Worm (Caenorhabditis elegans): ENCODE data around the gene R05A10.1.

The R05A10.1 gene

ce11 chrIV:14172181-14172580 is 10.0 kb upstream of the R05A10.1 start, which contains the start of gene R05A10.4:
Gene R05A10.4 (plus strand): TSS chrIV:14172481.
- TF ChIP-seq lin-32 (GFP tag; optimal IDR thresholded peaks at IDR 0.05) (no peak), nhr-2 (tag; optimal IDR thresholded peaks at IDR 0.05) (no peak), elt-1 (tag; optimal IDR thresholded peaks at IDR 0.05; ENCODE audit: borderline replicate concordance, insufficient read depth) (no peak), sptf-1 (tag; optimal IDR thresholded peaks at IDR 0.05) (no peak), lsy-2 (tag; optimal IDR thresholded peaks at IDR 0.05) (no peak), lin-13 (tag; optimal IDR thresholded peaks at IDR 0.05) (no peak), mls-2 (tag; optimal IDR thresholded peaks at IDR 0.05) (no peak), ceh-43 (GFP tag; optimal IDR thresholded peaks at IDR 0.05) (no peak), ceh-39 (tag; optimal IDR thresholded peaks at IDR 0.05) (no peak)

- no peak for TF ChIP-seq nhr-76 (tag; optimal IDR thresholded peaks at IDR 0.05)
- TF ChIP-seq snpc-4 (tag; optimal IDR thresholded peaks at IDR 0.05), result no peak
- no peak for TF ChIP-seq lin-32 (GFP tag; optimal IDR thresholded peaks at IDR 0.05)
Observed at ce11 chrIV:14176373-14176772, 5.8 kb upstream of the R05A10.1 start, which contains the start of gene R05A10.3. Gene R05A10.3 (minus strand): TSS chrIV:14176473.

- TF ChIP-seq blmp-1 (tag; optimal IDR thresholded peaks at IDR 0.05) (no peak), flh-1 (GFP tag; optimal IDR thresholded peaks at IDR 0.05) (no peak), pha-4 (tag; optimal IDR thresholded peaks at IDR 0.05) (no peak), unc-62 (GFP tag; optimal IDR thresholded peaks at IDR 0.05) (no peak), ces-1 (GFP tag; optimal IDR thresholded peaks at IDR 0.05) (no peak), elt-1 (tag; optimal IDR thresholded peaks at IDR 0.05; ENCODE audit: borderline replicate concordance, insufficient read depth) (no peak), lin-13 (tag; optimal IDR thresholded peaks at IDR 0.05) (no peak), mls-2 (tag; optimal IDR thresholded peaks at IDR 0.05) (no peak), nhr-2 (tag; optimal IDR thresholded peaks at IDR 0.05) (no peak), nhr-76 (tag; optimal IDR thresholded peaks at IDR 0.05) (no peak), ceh-39 (tag; optimal IDR thresholded peaks at IDR 0.05) (no peak), ceh-43 (GFP tag; optimal IDR thresholded peaks at IDR 0.05) (no peak)
Observed at ce11 chrIV:14177058-14177457, 5.1 kb upstream of the R05A10.1 start, which contains the start of gene R05A10.2. Gene R05A10.2 (plus strand): TSS chrIV:14177271.

- TF ChIP-seq drap-1 (GFP tag; optimal IDR thresholded peaks at IDR 0.05) (no peak), lin-13 (tag; optimal IDR thresholded peaks at IDR 0.05) (no peak), ztf-11 (tag; optimal IDR thresholded peaks at IDR 0.05) (no peak), mls-2 (tag; optimal IDR thresholded peaks at IDR 0.05) (no peak)
Observed at ce11 chrIV:14186264-14186663, 4.1 kb downstream of the R05A10.1 start.

ce11 chrIV:14191919-14192318 is 9.7 kb downstream of the R05A10.1 start, which contains the start of gene K01G12.22:
Gene K01G12.22 (plus strand): TSS chrIV:14192219.
- TF ChIP-seq mab-5 (tag; optimal IDR thresholded peaks at IDR 0.05), result no peak
- TF ChIP-seq drap-1 (GFP tag; optimal IDR thresholded peaks at IDR 0.05), result no peak

- TF ChIP-seq blmp-1 (tag; optimal IDR thresholded peaks at IDR 0.05) (no peak), unc-120 (tag; optimal IDR thresholded peaks at IDR 0.05; ENCODE audit: poor library complexity, severe bottlenecking) (no peak), mab-5 (tag; optimal IDR thresholded peaks at IDR 0.05) (no peak)
Observed at ce11 chrIV:14193196-14193595, 11.0 kb downstream of the R05A10.1 start, which contains the start of gene K01G12.3. Gene K01G12.3 (plus strand): TSS chrIV:14193496.

- TF ChIP-seq bed-3 (GFP tag; optimal IDR thresholded peaks at IDR 0.05), result no peak
- no peak for TF ChIP-seq lsy-2 (tag; optimal IDR thresholded peaks at IDR 0.05)
- no peak for TF ChIP-seq nhr-237 (tag; optimal IDR thresholded peaks at IDR 0.05)
- TF ChIP-seq tbx-8 (GFP tag; optimal IDR thresholded peaks at IDR 0.05), result no peak
- no peak for TF ChIP-seq blmp-1 (tag; optimal IDR thresholded peaks at IDR 0.05)
- TF ChIP-seq flh-1 (GFP tag; optimal IDR thresholded peaks at IDR 0.05), result no peak
- TF ChIP-seq ceh-83 (GFP tag; optimal IDR thresholded peaks at IDR 0.05), result no peak
- no peak for TF ChIP-seq mep-1 (tag; optimal IDR thresholded peaks at IDR 0.05)
- TF ChIP-seq snpc-4 (tag; optimal IDR thresholded peaks at IDR 0.05), result no peak
Observed at ce11 chrIV:14194317-14194716, 12.1 kb downstream of the R05A10.1 start.

- no peak for TF ChIP-seq mab-5 (tag; optimal IDR thresholded peaks at IDR 0.05)
- TF ChIP-seq ceh-43 (GFP tag; optimal IDR thresholded peaks at IDR 0.05), result no peak
- TF ChIP-seq zip-8 (tag; optimal IDR thresholded peaks at IDR 0.05), result no peak
- no peak for TF ChIP-seq lin-13 (tag; optimal IDR thresholded peaks at IDR 0.05)
Observed at ce11 chrIV:14196176-14196575, 14.0 kb downstream of the R05A10.1 start, which contains the start of gene F02H6.2. Gene F02H6.2 (plus strand): TSS chrIV:14196476.
